Worm (Caenorhabditis elegans) whole organism, L4 larva: Measurements from ENCODE around the gene C39D10.8.

Experiments
- F26F4.8 ChIP-seq: fragments of 200-800 bp; sonication (Bioruptor generic); conservative IDR thresholded peaks from 2 replicates; pipeline ENCODE4 v1.3.6; 2022; ENCODE audit warnings: missing genetic modification characterization, missing compliant biosample characterization
- F37D6.2 ChIP-seq: sonication (generic microtip); optimal IDR thresholded peaks from 2 replicates; lab custom pipeline; 2016; ENCODE audit warnings: mild to moderate bottlenecking, missing genetic modification characterization, missing compliant biosample characterization
- F49E8.2 ChIP-seq: sonication (generic microtip); optimal IDR thresholded peaks from 2 replicates; lab custom pipeline; 2016; ENCODE audit warnings: missing compliant biosample characterization, mild to moderate bottlenecking, missing genetic modification characterization, borderline replicate concordance
- T20F7.1 ChIP-seq: fragments of 200-800 bp; sonication (Bioruptor generic); optimal IDR thresholded peaks from 2 replicates; lab custom pipeline; 2018; ENCODE audit warnings: mild to moderate bottlenecking, missing genetic modification characterization, missing compliant biosample characterization
- Y48G9A.11 ChIP-seq: fragments of 200-800 bp; sonication (Bioruptor generic); IDR thresholded peaks from 2 replicates; pipeline ENCODE4 v1.3.6; 2022; ENCODE audit warnings: missing genetic modification reagents, missing genetic modification characterization, missing compliant biosample characterization
- Y5F2A.4 ChIP-seq: fragments of 200-800 bp; sonication (Bioruptor generic); optimal IDR thresholded peaks from 2 replicates; lab custom pipeline; 2018; ENCODE audit warnings: mild to moderate bottlenecking, missing genetic modification characterization, missing compliant biosample characterization
- Y75B8A.6 ChIP-seq: fragments of 200-800 bp; sonication (Bioruptor generic); IDR thresholded peaks from 2 replicates; pipeline ENCODE4 v1.3.6; 2022; ENCODE audit warnings: missing genetic modification reagents, missing genetic modification characterization, missing compliant biosample characterization
- aha-1 ChIP-seq: fragments of 150-350 bp; peaks from one replicate; lab custom pipeline; 2014; ENCODE audit warnings: missing biosample characterization, missing genetic modification characterization
- attf-4 ChIP-seq: sonication (generic microtip); optimal IDR thresholded peaks from 3 replicates; lab custom pipeline; 2017; ENCODE audit warnings: missing biosample characterization, missing genetic modification characterization
- ceh-62 ChIP-seq: sonication (generic microtip); optimal IDR thresholded peaks from 2 replicates; lab custom pipeline; 2017; ENCODE audit warnings: missing biosample characterization, missing genetic modification characterization
- ceh-82 ChIP-seq: sonication (generic microtip); optimal IDR thresholded peaks from 2 replicates; lab custom pipeline; 2017; ENCODE audit warnings: missing biosample characterization, missing genetic modification characterization
- ces-1 ChIP-seq: fragments of 150-350 bp; sonication (generic microtip); optimal IDR thresholded peaks from 4 replicates; lab custom pipeline; 2014; ENCODE audit warnings: missing biosample characterization, missing genetic modification reagents, missing genetic modification characterization
- cey-2 ChIP-seq: sonication (generic microtip); optimal IDR thresholded peaks from 3 replicates; lab custom pipeline; 2017; ENCODE audit warnings: missing genetic modification characterization, mild to moderate bottlenecking, missing compliant biosample characterization, antibody characterized with exemption, borderline replicate concordance; ENCODE audit not compliant: insufficient read depth
- ctbp-1 ChIP-seq: fragments of 200-800 bp; sonication (Bioruptor generic); IDR thresholded peaks from 2 replicates; pipeline ENCODE4 v1.3.6; 2022; ENCODE audit warnings: missing genetic modification reagents, missing genetic modification characterization, missing compliant biosample characterization
- daf-8 ChIP-seq: fragments of 200-800 bp; sonication (Bioruptor generic); IDR thresholded peaks from 2 replicates; pipeline ENCODE4 v1.3.6; 2022; ENCODE audit warnings: missing genetic modification characterization, missing compliant biosample characterization
- dmd-6 ChIP-seq: fragments of 200-800 bp; sonication (Bioruptor generic); IDR thresholded peaks from 2 replicates; pipeline ENCODE4 v1.3.6; 2022; ENCODE audit warnings: missing genetic modification reagents, missing genetic modification characterization, missing compliant biosample characterization
- dmd-8 ChIP-seq: fragments of 200-800 bp; sonication (Bioruptor generic); IDR thresholded peaks from 2 replicates; pipeline ENCODE4 v1.3.6; 2022; ENCODE audit warnings: missing genetic modification characterization, missing compliant biosample characterization
- dmd-9 ChIP-seq: fragments of 200-800 bp; sonication (Bioruptor generic); IDR thresholded peaks from 2 replicates; pipeline ENCODE4 v1.3.6; 2022; ENCODE audit warnings: missing genetic modification reagents, missing genetic modification characterization, missing compliant biosample characterization
- egl-27 ChIP-seq: sonication (generic microtip); optimal IDR thresholded peaks from 3 replicates; lab custom pipeline; 2017; ENCODE audit warnings: missing biosample characterization, missing genetic modification reagents, missing genetic modification characterization
- fos-1 ChIP-seq: fragments of 150-350 bp; optimal IDR thresholded peaks from 2 replicates; lab custom pipeline; 2014; ENCODE audit warnings: missing biosample characterization, missing genetic modification characterization
- hlh-30 ChIP-seq: sonication (generic microtip); optimal IDR thresholded peaks from 2 replicates; lab custom pipeline; 2017; ENCODE audit warnings: antibody characterized with exemption, mild to moderate bottlenecking, missing genetic modification characterization, missing compliant biosample characterization; ENCODE audit not compliant: insufficient read depth
- hmg-1.1 ChIP-seq: fragments of 200-800 bp; sonication (Bioruptor generic); IDR thresholded peaks from 2 replicates; pipeline ENCODE4 v1.3.6; 2022; ENCODE audit warnings: missing genetic modification reagents, missing genetic modification characterization, missing compliant biosample characterization
- jun-1 ChIP-seq: fragments of 150-350 bp; optimal IDR thresholded peaks from 2 replicates; lab custom pipeline; 2014; ENCODE audit warnings: missing biosample characterization, missing genetic modification reagents, missing genetic modification characterization
- lin-1 ChIP-seq: fragments of 200-800 bp; sonication (Bioruptor generic); IDR thresholded peaks from 2 replicates; pipeline ENCODE4 v1.3.6; 2022; ENCODE audit warnings: missing genetic modification reagents, missing genetic modification characterization, missing compliant biosample characterization
- lin-13 ChIP-seq: fragments of 150-350 bp; optimal IDR thresholded peaks from 2 replicates; lab custom pipeline; 2014; ENCODE audit warnings: missing biosample characterization, missing genetic modification reagents, missing genetic modification characterization
- lin-29 ChIP-seq: fragments of 200-800 bp; sonication (Bioruptor generic); IDR thresholded peaks from 2 replicates; pipeline ENCODE4 v1.3.6; 2022; ENCODE audit warnings: missing genetic modification reagents, missing genetic modification characterization, missing compliant biosample characterization
- lin-39 ChIP-seq: fragments of 150-350 bp; optimal IDR thresholded peaks from 2 replicates; lab custom pipeline; 2014; ENCODE audit warnings: missing biosample characterization, missing genetic modification reagents, missing genetic modification characterization
- madf-9 ChIP-seq: fragments of 200-800 bp; sonication (Bioruptor generic); conservative IDR thresholded peaks from 2 replicates; pipeline ENCODE4 v1.3.6; 2022; ENCODE audit warnings: missing genetic modification reagents, missing genetic modification characterization, missing compliant biosample characterization
- mdl-1 ChIP-seq, 2 experiments: fragments of 150-350 bp in 1 of 2; sonication (generic microtip) in 1 of 2; optimal IDR thresholded peaks; 2 replicates each; lab custom pipeline; 2014 to 2017; ENCODE audit warnings: missing biosample characterization in 2 of 2, missing genetic modification characterization in 2 of 2
- mdt-29 ChIP-seq: fragments of 200-800 bp; sonication (Bioruptor generic); IDR thresholded peaks from 2 replicates; pipeline ENCODE4 v1.3.6; 2022; ENCODE audit warnings: missing genetic modification reagents, missing genetic modification characterization, missing compliant biosample characterization
- mep-1 ChIP-seq: fragments of 150-350 bp; sonication (generic microtip); optimal IDR thresholded peaks from 3 replicates; lab custom pipeline; 2014; ENCODE audit warnings: missing biosample characterization, missing genetic modification characterization
- nhr-10 ChIP-seq: fragments of 150-350 bp; optimal IDR thresholded peaks from 2 replicates; lab custom pipeline; 2014; ENCODE audit warnings: missing biosample characterization, missing genetic modification characterization
- nhr-102 ChIP-seq: sonication (generic microtip); optimal IDR thresholded peaks from 2 replicates; lab custom pipeline; 2016; ENCODE audit warnings: mild to moderate bottlenecking, missing genetic modification characterization, moderate library complexity, missing compliant biosample characterization
- nhr-11 ChIP-seq: fragments of 150-350 bp; optimal IDR thresholded peaks from 2 replicates; lab custom pipeline; 2014; ENCODE audit warnings: missing biosample characterization, missing genetic modification characterization
- nhr-111 ChIP-seq: fragments of 200-800 bp; sonication (Bioruptor generic); optimal IDR thresholded peaks from 2 replicates; lab custom pipeline; 2018; ENCODE audit warnings: mild to moderate bottlenecking, missing genetic modification characterization, missing compliant biosample characterization
- nhr-237 ChIP-seq: sonication (generic microtip); optimal IDR thresholded peaks from 2 replicates; lab custom pipeline; 2017; ENCODE audit warnings: missing biosample characterization, missing genetic modification characterization
- nhr-25 ChIP-seq: sonication (generic microtip); optimal IDR thresholded peaks from 2 replicates; lab custom pipeline; 2017; ENCODE audit warnings: missing genetic modification characterization, mild to moderate bottlenecking, missing compliant biosample characterization, antibody characterized with exemption, moderate library complexity, borderline replicate concordance; ENCODE audit not compliant: insufficient read depth
- nhr-41 ChIP-seq: fragments of 200-800 bp; sonication (Bioruptor generic); IDR thresholded peaks from 2 replicates; pipeline ENCODE4 v1.3.6; 2022; ENCODE audit warnings: missing genetic modification reagents, missing genetic modification characterization, missing compliant biosample characterization
- nhr-48 ChIP-seq: sonication (generic microtip); optimal IDR thresholded peaks from 2 replicates; lab custom pipeline; 2016; ENCODE audit warnings: mild to moderate bottlenecking, missing genetic modification characterization, missing compliant biosample characterization
- nhr-77 ChIP-seq: fragments of 150-350 bp; optimal IDR thresholded peaks from 2 replicates; lab custom pipeline; 2014; ENCODE audit warnings: missing biosample characterization, missing genetic modification characterization
- pqm-1 ChIP-seq: sonication (generic microtip); optimal IDR thresholded peaks from 2 replicates; lab custom pipeline; 2017; ENCODE audit warnings: missing biosample characterization, missing genetic modification characterization
- saeg-2 ChIP-seq: fragments of 200-800 bp; sonication (Bioruptor generic); IDR thresholded peaks from 2 replicates; pipeline ENCODE4 v1.3.6; 2022; ENCODE audit warnings: missing genetic modification reagents, missing genetic modification characterization, missing compliant biosample characterization
- sdz-12 ChIP-seq: fragments of 200-800 bp; sonication (Bioruptor generic); optimal IDR thresholded peaks from 2 replicates; lab custom pipeline; 2018; ENCODE audit warnings: mild to moderate bottlenecking, missing genetic modification characterization, missing compliant biosample characterization
- snpc-1.2 ChIP-seq: fragments of 200-800 bp; sonication (Bioruptor generic); IDR thresholded peaks from 2 replicates; pipeline ENCODE4 v1.3.6; 2022; ENCODE audit warnings: missing genetic modification reagents, missing genetic modification characterization, missing compliant biosample characterization
- spr-1 ChIP-seq: sonication (generic microtip); optimal IDR thresholded peaks from 2 replicates; lab custom pipeline; 2016; ENCODE audit warnings: mild to moderate bottlenecking, missing genetic modification characterization, missing compliant biosample characterization
- spr-3 ChIP-seq: fragments of 200-800 bp; sonication (Bioruptor generic); optimal IDR thresholded peaks from 2 replicates; lab custom pipeline; 2018; ENCODE audit warnings: mild to moderate bottlenecking, missing genetic modification characterization, missing compliant biosample characterization
- tra-1 ChIP-seq: fragments of 200-800 bp; sonication (Bioruptor generic); IDR thresholded peaks from 2 replicates; pipeline ENCODE4 v1.3.6; 2022; ENCODE audit warnings: missing genetic modification reagents, missing genetic modification characterization, missing compliant biosample characterization
- unc-39 ChIP-seq: sonication (generic microtip); optimal IDR thresholded peaks from 2 replicates; lab custom pipeline; 2017; ENCODE audit warnings: missing biosample characterization, missing genetic modification characterization
- zag-1 ChIP-seq: fragments of 150-350 bp; optimal IDR thresholded peaks from 2 replicates; lab custom pipeline; 2014; ENCODE audit warnings: missing biosample characterization, missing genetic modification characterization
- zip-11 ChIP-seq: fragments of 200-800 bp; sonication (Bioruptor generic); IDR thresholded peaks from 2 replicates; pipeline ENCODE4 v1.3.6; 2022; ENCODE audit warnings: missing genetic modification characterization, missing compliant biosample characterization
- ztf-7 ChIP-seq: fragments of 150-350 bp; optimal IDR thresholded peaks from 2 replicates; lab custom pipeline; 2014; ENCODE audit warnings: missing biosample characterization, missing genetic modification characterization

Gene C39D10.8

DNA sequence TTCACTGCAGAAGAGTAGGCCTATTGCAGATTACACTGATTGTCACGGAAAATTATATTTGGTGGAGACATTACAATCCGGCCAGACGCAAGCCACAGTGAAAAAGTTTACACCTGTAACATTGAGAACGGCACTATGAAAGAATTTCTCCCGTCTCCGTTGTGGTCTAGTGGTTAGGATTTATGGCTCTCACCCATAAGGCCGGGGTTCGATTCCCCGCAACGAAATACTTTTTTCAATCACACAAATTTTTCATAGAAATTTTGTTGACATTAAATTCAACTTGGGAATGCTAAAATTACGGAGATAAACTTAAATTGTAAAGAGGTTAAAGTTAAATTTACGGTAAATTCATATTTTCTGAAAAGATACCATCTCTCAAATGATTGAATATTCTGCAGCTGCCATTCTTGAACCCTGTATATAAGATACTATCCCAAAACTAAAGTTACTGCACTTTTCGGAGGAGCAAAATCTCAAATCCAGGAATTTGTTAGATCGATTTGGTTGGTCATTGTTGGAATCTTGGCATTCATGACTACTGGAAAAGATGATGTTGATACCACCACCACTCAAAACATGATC, 25.8 kb upstream of the C39D10.8 start, which contains the start of gene C39D10.1 (continued):
- TF ChIP-seq dmd-9 = no peak
- TF ChIP-seq lin-13 (GFP tag; lab: Kevin White, UChicago) = peak; percentile 5
- TF ChIP-seq hlh-30 (tag; lab: Kevin White, UChicago) = peak; percentile 16
- TF ChIP-seq dmd-8 (GFP tag; lab: Robert Waterston, UW) = peak; percentile 69; the same call in 1 of the 2 replicates
- no peak for TF ChIP-seq fos-1 (tag; lab: Kevin White, UChicago)
- no peak for TF ChIP-seq spr-3 (GFP tag; lab: Kevin White, UChicago)
- peak; percentile 34 for TF ChIP-seq T20F7.1 (GFP tag; lab: Kevin White, UChicago)
- no peak for TF ChIP-seq ceh-62
- no peak for TF ChIP-seq F49E8.2 (tag; lab: Kevin White, UChicago)
- TF ChIP-seq madf-9 (GFP tag; lab: Robert Waterston, UW) = peak; percentile 12; the same call in 1 of the 2 replicates
- TF ChIP-seq F37D6.2 (tag; lab: Kevin White, UChicago) = no peak
- TF ChIP-seq mdt-29 = no peak
- no peak for TF ChIP-seq mep-1 (tag; lab: Kevin White, UChicago)
- TF ChIP-seq unc-39 = no peak
- peak; percentile 33 for TF ChIP-seq nhr-102 (tag; lab: Kevin White, UChicago)
- TF ChIP-seq saeg-2 (GFP tag; lab: Robert Waterston, UW) = no peak
- no peak for TF ChIP-seq lin-39
- no peak for TF ChIP-seq ztf-7 (tag; lab: Kevin White, UChicago)
- no peak for TF ChIP-seq nhr-10 (tag; lab: Kevin White, UChicago)
- TF ChIP-seq nhr-11 (tag; lab: Kevin White, UChicago) = no peak
- no peak for TF ChIP-seq jun-1
- no peak for TF ChIP-seq Y5F2A.4
- no peak for TF ChIP-seq attf-4 (tag; lab: Kevin White, UChicago)
- TF ChIP-seq sdz-12 = no peak
- TF ChIP-seq tra-1 (GFP tag; lab: Robert Waterston, UW) = no peak
- TF ChIP-seq snpc-1.2 = peak; percentile 66
- no peak for TF ChIP-seq mdl-1 (tag; optimal IDR thresholded peaks at IDR 0.05; lab: Kevin White, UChicago)
- TF ChIP-seq dmd-6 = peak; percentile 50
- TF ChIP-seq nhr-25 = no peak
- TF ChIP-seq lin-29 (GFP tag; lab: Robert Waterston, UW) = no peak
- TF ChIP-seq nhr-77 = no peak
- TF ChIP-seq zag-1 = no peak
- no peak for TF ChIP-seq daf-8 (GFP tag; lab: Robert Waterston, UW)
- no peak for TF ChIP-seq ces-1 (GFP tag; lab: Kevin White, UChicago)
- no peak for TF ChIP-seq aha-1
- TF ChIP-seq egl-27 (tag; lab: Kevin White, UChicago) = no peak
- no peak for TF ChIP-seq lin-1 (GFP tag; lab: Robert Waterston, UW)
- TF ChIP-seq hmg-1.1 (GFP tag; lab: Robert Waterston, UW) = peak; percentile 37; the same call in 1 of the 2 replicates
- TF ChIP-seq F26F4.8 (GFP tag; lab: Robert Waterston, UW) = no peak
- TF ChIP-seq cey-2 = no peak
- 0 out of 2 replicates have a peak, but pooled peaks have one; percentile 25 for TF ChIP-seq ctbp-1 (GFP tag; lab: Robert Waterston, UW)
- 0 out of 2 replicates have a peak, but pooled peaks have one; percentile 26 for TF ChIP-seq Y75B8A.6 (GFP tag; lab: Robert Waterston, UW)
- TF ChIP-seq Y48G9A.11 (GFP tag; lab: Robert Waterston, UW) = peak; percentile 38; the same call in 1 of the 2 replicates
- no peak for TF ChIP-seq pqm-1 (tag; lab: Kevin White, UChicago)
- no peak for TF ChIP-seq nhr-111 (GFP tag; lab: Kevin White, UChicago)
- TF ChIP-seq nhr-237 = no peak
- TF ChIP-seq spr-1 = no peak
- TF ChIP-seq nhr-48 (tag; lab: Kevin White, UChicago) = peak; percentile 27
- no peak for TF ChIP-seq ceh-82 (tag; lab: Kevin White, UChicago)
- TF ChIP-seq nhr-41 (GFP tag; lab: Robert Waterston, UW) = no peak
- no peak for TF ChIP-seq zip-11 (GFP tag; lab: Robert Waterston, UW)
